Worm (Caenorhabditis elegans) whole organism, L4 larva: Measurements from ENCODE around the gene ceh-37.

Experiments
- F49E8.2 ChIP-seq: sonication (generic microtip); optimal IDR thresholded peaks from 2 replicates; lab custom pipeline; 2016; ENCODE audit warnings: missing compliant biosample characterization, mild to moderate bottlenecking, missing genetic modification characterization, borderline replicate concordance
- aha-1 ChIP-seq: fragments of 150-350 bp; peaks from one replicate; lab custom pipeline; 2014; ENCODE audit warnings: missing biosample characterization, missing genetic modification characterization
- ceh-28 ChIP-seq: fragments of 150-350 bp; optimal IDR thresholded peaks from 2 replicates; lab custom pipeline; 2014; ENCODE audit warnings: missing biosample characterization, missing genetic modification reagents, missing genetic modification characterization
- ceh-82 ChIP-seq: sonication (generic microtip); optimal IDR thresholded peaks from 2 replicates; lab custom pipeline; 2017; ENCODE audit warnings: missing biosample characterization, missing genetic modification characterization
- daf-16 ChIP-seq, 3 experiments: sonication (generic microtip); optimal IDR thresholded peaks; 2 replicates each; lab custom pipeline; 2016 to 2017; ENCODE audit warnings: missing genetic modification characterization in 3 of 3, missing genetic modification reagents in 3 of 3, mild to moderate bottlenecking in 2 of 3, missing compliant biosample characterization in 2 of 3, missing biosample characterization in 1 of 3, moderate library complexity in 1 of 3
- daf-19 ChIP-seq: fragments of 200-800 bp; sonication (Bioruptor generic); conservative IDR thresholded peaks from 2 replicates; pipeline ENCODE4 v1.3.6; 2022; ENCODE audit warnings: missing genetic modification characterization, missing compliant biosample characterization
- dmd-6 ChIP-seq: fragments of 200-800 bp; sonication (Bioruptor generic); IDR thresholded peaks from 2 replicates; pipeline ENCODE4 v1.3.6; 2022; ENCODE audit warnings: missing genetic modification reagents, missing genetic modification characterization, missing compliant biosample characterization
- dpl-1 ChIP-seq: fragments of 150-350 bp; optimal IDR thresholded peaks from 2 replicates; lab custom pipeline; 2014; ENCODE audit warnings: missing biosample characterization, missing genetic modification reagents, missing genetic modification characterization
- dve-1 ChIP-seq: sonication (generic microtip); optimal IDR thresholded peaks from 2 replicates; lab custom pipeline; 2017; ENCODE audit warnings: antibody characterized with exemption, mild to moderate bottlenecking, missing genetic modification characterization, missing compliant biosample characterization; ENCODE audit not compliant: insufficient read depth
- egl-27 ChIP-seq: sonication (generic microtip); optimal IDR thresholded peaks from 3 replicates; lab custom pipeline; 2017; ENCODE audit warnings: missing biosample characterization, missing genetic modification reagents, missing genetic modification characterization
- gei-8 ChIP-seq: fragments of 200-800 bp; sonication (Bioruptor generic); optimal IDR thresholded peaks from 2 replicates; lab custom pipeline; 2018; ENCODE audit warnings: mild to moderate bottlenecking, missing genetic modification characterization, missing compliant biosample characterization
- hif-1 ChIP-seq, 2 experiments: sonication (generic microtip); optimal IDR thresholded peaks; 2 replicates each; lab custom pipeline; 2016 to 2017; ENCODE audit warnings: missing compliant biosample characterization in 2 of 2, missing genetic modification characterization in 2 of 2, missing genetic modification reagents in 2 of 2, missing genotype in 2 of 2, mild to moderate bottlenecking in 1 of 2
- hlh-11 ChIP-seq: fragments of 200-800 bp; sonication (Bioruptor generic); optimal IDR thresholded peaks from 2 replicates; lab custom pipeline; 2018; ENCODE audit warnings: mild to moderate bottlenecking, missing genetic modification characterization, missing compliant biosample characterization
- hlh-30 ChIP-seq: sonication (generic microtip); optimal IDR thresholded peaks from 2 replicates; lab custom pipeline; 2017; ENCODE audit warnings: antibody characterized with exemption, mild to moderate bottlenecking, missing genetic modification characterization, missing compliant biosample characterization; ENCODE audit not compliant: insufficient read depth
- hmg-1.1 ChIP-seq: fragments of 200-800 bp; sonication (Bioruptor generic); IDR thresholded peaks from 2 replicates; pipeline ENCODE4 v1.3.6; 2022; ENCODE audit warnings: missing genetic modification reagents, missing genetic modification characterization, missing compliant biosample characterization
- jun-1 ChIP-seq: fragments of 150-350 bp; optimal IDR thresholded peaks from 2 replicates; lab custom pipeline; 2014; ENCODE audit warnings: missing biosample characterization, missing genetic modification reagents, missing genetic modification characterization
- lin-13 ChIP-seq: fragments of 150-350 bp; optimal IDR thresholded peaks from 2 replicates; lab custom pipeline; 2014; ENCODE audit warnings: missing biosample characterization, missing genetic modification reagents, missing genetic modification characterization
- lsy-2 ChIP-seq, 2 experiments: fragments of 150-350 bp in 1 of 2; sonication (generic microtip) in 1 of 2; optimal IDR thresholded peaks; 2 replicates each; lab custom pipeline; 2014 to 2017; ENCODE audit warnings: missing biosample characterization in 2 of 2, missing genetic modification characterization in 2 of 2
- mdl-1 ChIP-seq, 2 experiments: fragments of 150-350 bp in 1 of 2; sonication (generic microtip) in 1 of 2; optimal IDR thresholded peaks; 2 replicates each; lab custom pipeline; 2014 to 2017; ENCODE audit warnings: missing biosample characterization in 2 of 2, missing genetic modification characterization in 2 of 2
- mep-1 ChIP-seq: fragments of 150-350 bp; sonication (generic microtip); optimal IDR thresholded peaks from 3 replicates; lab custom pipeline; 2014; ENCODE audit warnings: missing biosample characterization, missing genetic modification characterization
- mes-2 ChIP-seq: sonication (generic microtip); optimal IDR thresholded peaks from 2 replicates; lab custom pipeline; 2016; ENCODE audit warnings: missing genotype, mild to moderate bottlenecking, missing genetic modification characterization, missing compliant biosample characterization; ENCODE audit not compliant: poor library complexity, severe bottlenecking
- nhr-102 ChIP-seq: sonication (generic microtip); optimal IDR thresholded peaks from 2 replicates; lab custom pipeline; 2016; ENCODE audit warnings: mild to moderate bottlenecking, missing genetic modification characterization, moderate library complexity, missing compliant biosample characterization
- nhr-28 ChIP-seq: fragments of 150-350 bp; optimal IDR thresholded peaks from 2 replicates; lab custom pipeline; 2014; ENCODE audit warnings: missing biosample characterization, missing genetic modification characterization
- nhr-6 ChIP-seq: fragments of 150-350 bp; optimal IDR thresholded peaks from 2 replicates; lab custom pipeline; 2014; ENCODE audit warnings: missing biosample characterization, missing genetic modification characterization
- nhr-77 ChIP-seq: fragments of 150-350 bp; optimal IDR thresholded peaks from 2 replicates; lab custom pipeline; 2014; ENCODE audit warnings: missing biosample characterization, missing genetic modification characterization
- pha-4 ChIP-seq, 2 experiments: fragments of 150-350 bp in 1 of 2; fragments of 200-800 bp in 1 of 2; sonication (Bioruptor generic) in 1 of 2; IDR thresholded peaks in 1 of 2; optimal IDR thresholded peaks in 1 of 2; 2 replicates each; pipeline versions ENCODE4 v1.3.6 to Lab custom; 2014 to 2022; ENCODE audit warnings: missing genetic modification characterization in 2 of 2, missing genetic modification reagents in 2 of 2, missing biosample characterization in 1 of 2, missing compliant biosample characterization in 1 of 2
- rbr-2 ChIP-seq: sonication (generic microtip); optimal IDR thresholded peaks from 2 replicates; lab custom pipeline; 2016; ENCODE audit warnings: missing genotype, missing genetic modification characterization, missing compliant biosample characterization
- set-16 ChIP-seq: fragments of 200-800 bp; sonication (Bioruptor generic); IDR thresholded peaks from 2 replicates; pipeline ENCODE4 v1.3.6; 2022; ENCODE audit warnings: missing genetic modification reagents, missing genetic modification characterization, missing compliant biosample characterization
- unc-62 ChIP-seq, 3 experiments: fragments of 150-350 bp in 1 of 3; sonication (generic microtip); optimal IDR thresholded peaks in 2 of 3; peaks in 1 of 3; 1 replicate in 1 of 3; 2 replicates in 2 of 3; lab custom pipeline; 2014 to 2017; ENCODE audit warnings: missing biosample characterization in 3 of 3, missing genetic modification characterization in 3 of 3, missing genetic modification reagents in 3 of 3, missing genotype in 1 of 3
- zip-2 ChIP-seq: fragments of 150-350 bp; optimal IDR thresholded peaks from 2 replicates; lab custom pipeline; 2014; ENCODE audit warnings: missing biosample characterization, missing genetic modification characterization

Gene ceh-37

ce11 chrX:14243345-14243961, 35.7 kb upstream of the ceh-37 start, which contains the start of gene K04C1.3:
K04C1.3 (minus strand) TSS chrX:14243395.
- TF ChIP-seq hif-1 (tag; optimal IDR thresholded peaks at IDR 0.05; lab: Kevin White, UChicago) (peak in 1 of 2 experiments; percentile 83), zip-2 (tag; lab: Kevin White, UChicago) (no peak), daf-16 (GFP tag; optimal IDR thresholded peaks at IDR 0.05; lab: Kevin White, UChicago) (no peak), daf-16 (tag; optimal IDR thresholded peaks at IDR 0.05; lab: Kevin White, UChicago) (peak; percentile 23)
- TF ChIP-seq, all 104 proteins: peak for 2

- TF ChIP-seq gei-8 (GFP tag; lab: Kevin White, UChicago) (no peak), jun-1 (tag; lab: Kevin White, UChicago) (no peak), aha-1 (peak; percentile 92)
Observed at ce11 chrX:14241531-14241930, 33.7 kb upstream of the ceh-37 start.

- TF ChIP-seq mes-2 (tag; lab: Kevin White, UChicago) (no peak), unc-62 (GFP tag; optimal IDR thresholded peaks at IDR 0.05 in 1 of 2; lab: Kevin White, UChicago) (peak in 1 of 2 experiments; percentile 93), unc-62 (tag; optimal IDR thresholded peaks at IDR 0.05; lab: Kevin White, UChicago) (no peak)
Observed at ce11 chrX:14240205-14240604, 32.4 kb upstream of the ceh-37 start.

ce11 chrX:14238291-14238758, 30.5 kb upstream of the ceh-37 start, which contains the start of gene K04C1.2:
K04C1.2 (plus strand) TSS chrX:14238708.
- peak; percentile 40 for TF ChIP-seq lin-13 (GFP tag; lab: Kevin White, UChicago)
- TF ChIP-seq dmd-6 (GFP tag; lab: Robert Waterston, UW) = peak; percentile 27; the same call in 1 of the 2 replicates
- peak; percentile 70 for TF ChIP-seq mep-1
- peak; percentile 58 for TF ChIP-seq mes-2 (tag; lab: Kevin White, UChicago)
- TF ChIP-seq nhr-28 = peak; percentile 42
- TF ChIP-seq hmg-1.1 = peak; percentile 37; the same call in 1 of the 2 replicates
- TF ChIP-seq hif-1 (tag; optimal IDR thresholded peaks at IDR 0.05; lab: Kevin White, UChicago) = peak in 1 of 2 experiments; percentile 30
- peak in 1 of 2 experiments; percentile 47 for TF ChIP-seq mdl-1 (tag; optimal IDR thresholded peaks at IDR 0.05; lab: Kevin White, UChicago)
- no peak for TF ChIP-seq F49E8.2 (tag; lab: Kevin White, UChicago)
- TF ChIP-seq rbr-2 (tag; lab: Kevin White, UChicago) = peak; percentile 53
- peak; percentile 32 for TF ChIP-seq nhr-6 (tag; lab: Kevin White, UChicago)
- peak; percentile 26 for TF ChIP-seq ceh-28
- no peak for TF ChIP-seq daf-16 (GFP tag; optimal IDR thresholded peaks at IDR 0.05; lab: Kevin White, UChicago)
- peak; percentile 43 for TF ChIP-seq daf-16 (tag; optimal IDR thresholded peaks at IDR 0.05; lab: Kevin White, UChicago)
- TF ChIP-seq nhr-77 = peak; percentile 34
- TF ChIP-seq nhr-102 (tag; lab: Kevin White, UChicago) = no peak
- TF ChIP-seq hlh-30 (tag; lab: Kevin White, UChicago) = peak; percentile 65
- peak; percentile 96 for TF ChIP-seq aha-1
- TF ChIP-seq egl-27 = no peak
- TF ChIP-seq dpl-1 (GFP tag; lab: Kevin White, UChicago) = peak; percentile 11
- no peak for TF ChIP-seq gei-8 (GFP tag; lab: Kevin White, UChicago)
- no peak for TF ChIP-seq daf-19
- peak; percentile 85 for TF ChIP-seq dve-1 (tag; lab: Kevin White, UChicago)
- peak; percentile 72 for TF ChIP-seq hlh-11 (tag; lab: Kevin White, UChicago)

ce11 chrX:14236121-14236824, 28.5 kb upstream of the ceh-37 start:
- peak; percentile 44; the same call in 1 of the 2 replicates for TF ChIP-seq pha-4 (GFP tag; IDR thresholded peaks at IDR 0.05; lab: Robert Waterston, UW)
- TF ChIP-seq pha-4 (tag; optimal IDR thresholded peaks at IDR 0.05; lab: Kevin White, UChicago) = no peak
- TF ChIP-seq ceh-82 (tag; lab: Kevin White, UChicago) = no peak
- TF ChIP-seq nhr-6 (tag; lab: Kevin White, UChicago) = no peak
- no peak for TF ChIP-seq lsy-2 (tag; optimal IDR thresholded peaks at IDR 0.05; lab: Kevin White, UChicago)
- TF ChIP-seq aha-1 = peak; percentile 70
- TF ChIP-seq set-16 (GFP tag; lab: Robert Waterston, UW) = peak; percentile 87
